Worm (Caenorhabditis elegans) whole organism, L4/young adult: Measurements from ENCODE around the gene B0001.3.
A peak's percentile ranks its signal among the peaks of the same experiment; 100 is the strongest.
"Not testable (repeated sequence)": the region's sequence is repeated elsewhere in the genome, so short reads cannot be mapped to it uniquely, and the experiment has no call there.

Experiments
- W03F9.2 ChIP-seq: fragments of 150-350 bp; optimal IDR thresholded peaks from 2 replicates; lab custom pipeline; 2014; ENCODE audit warnings: missing biosample characterization, missing genetic modification characterization
- dao-5 ChIP-seq: sonication (generic microtip); optimal IDR thresholded peaks from 2 replicates; lab custom pipeline; 2016; ENCODE audit warnings: missing genotype, missing genetic modification characterization, moderate library complexity, missing compliant biosample characterization
- him-1 ChIP-seq: sonication (generic microtip); optimal IDR thresholded peaks from 2 replicates; lab custom pipeline; 2016; ENCODE audit warnings: missing genotype, missing genetic modification reagents, missing genetic modification characterization, missing compliant biosample characterization

B0001.3 gene

ce11 chrIV:12145681-12146080, at the start of gene B0001.3:
Gene B0001.3, minus strand, starts transcription at chrIV:12145735.
- no peak for TF ChIP-seq him-1 (tag; lab: Kevin White, UChicago)
- no peak for TF ChIP-seq W03F9.2 (tag; lab: Kevin White, UChicago)
- no peak for TF ChIP-seq dao-5 (tag; lab: Kevin White, UChicago)

DNA sequence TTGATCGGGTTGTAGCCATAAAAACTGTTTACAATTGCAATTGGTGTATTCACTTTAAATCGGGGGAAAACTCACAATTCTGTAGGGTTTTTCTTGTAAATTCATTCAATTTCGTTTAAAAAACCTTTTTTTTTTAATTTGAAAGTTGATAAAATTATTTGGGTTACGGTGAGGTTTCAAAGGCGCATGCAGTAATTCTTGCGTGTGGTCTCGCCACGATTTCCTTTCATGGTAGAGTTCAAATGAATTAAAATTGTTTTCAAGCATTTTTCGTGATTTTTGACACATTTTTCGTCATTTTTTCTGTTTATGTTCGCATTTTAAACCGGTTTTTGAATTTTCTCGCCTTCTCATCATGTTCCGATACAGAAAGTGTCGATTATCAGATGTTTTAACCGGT, 49.1 kb upstream of the B0001.3 start:
- TF ChIP-seq dao-5 (tag; lab: Kevin White, UChicago) (no peak), W03F9.2 (tag; lab: Kevin White, UChicago) (peak; percentile 12), him-1 (tag; lab: Kevin White, UChicago) (no peak)

DNA sequence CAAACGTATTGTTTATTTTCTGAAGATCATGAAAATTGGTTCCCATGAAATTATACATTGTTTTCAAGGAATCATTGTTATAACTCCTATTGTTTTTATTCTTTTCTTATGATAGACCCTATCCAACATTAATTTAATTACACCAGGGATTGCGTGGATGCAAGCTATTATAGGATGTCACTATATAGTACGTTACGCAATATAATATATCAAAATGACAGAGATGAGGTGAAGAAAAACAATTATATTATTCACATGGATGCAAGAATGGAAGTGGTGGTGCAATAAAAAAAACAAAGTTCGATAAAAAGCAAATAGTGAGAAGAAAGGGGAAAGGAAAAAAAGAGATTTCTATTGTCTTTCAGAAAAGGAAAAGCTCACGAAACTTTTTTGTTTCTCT, 47.8 kb upstream of the B0001.3 start:
- TF ChIP-seq him-1 (tag; lab: Kevin White, UChicago) (no peak), W03F9.2 (tag; lab: Kevin White, UChicago) (no peak), dao-5 (tag; lab: Kevin White, UChicago) (no peak)

- no peak for TF ChIP-seq him-1 (tag; lab: Kevin White, UChicago)
- no peak for TF ChIP-seq W03F9.2 (tag; lab: Kevin White, UChicago)
- no peak for TF ChIP-seq dao-5 (tag; lab: Kevin White, UChicago)
Observed at ce11 chrIV:12192104-12192763, 46.7 kb upstream of the B0001.3 start.

ce11 chrIV:12178235-12178634, 32.7 kb upstream of the B0001.3 start, which contains the start of gene nlr-1:
Gene nlr-1, minus strand, starts transcription at chrIV:12178335.
- TF ChIP-seq dao-5, W03F9.2, him-1 (tag; lab: Kevin White, UChicago): not testable (repeated sequence)

ce11 chrIV:12167944-12168343, 22.4 kb upstream of the B0001.3 start, which contains the start of gene F20B10.3:
Gene F20B10.3, plus strand, starts transcription at chrIV:12168244.
- TF ChIP-seq W03F9.2 (tag; lab: Kevin White, UChicago), result no peak
- TF ChIP-seq him-1 (tag; lab: Kevin White, UChicago), result no peak
- no peak for TF ChIP-seq dao-5 (tag; lab: Kevin White, UChicago)

- TF ChIP-seq W03F9.2 (tag; lab: Kevin White, UChicago) (no peak), him-1 (tag; lab: Kevin White, UChicago) (no peak), dao-5 (tag; lab: Kevin White, UChicago) (no peak)
Observed at ce11 chrIV:12165432-12166078, 20.0 kb upstream of the B0001.3 start.

DNA sequence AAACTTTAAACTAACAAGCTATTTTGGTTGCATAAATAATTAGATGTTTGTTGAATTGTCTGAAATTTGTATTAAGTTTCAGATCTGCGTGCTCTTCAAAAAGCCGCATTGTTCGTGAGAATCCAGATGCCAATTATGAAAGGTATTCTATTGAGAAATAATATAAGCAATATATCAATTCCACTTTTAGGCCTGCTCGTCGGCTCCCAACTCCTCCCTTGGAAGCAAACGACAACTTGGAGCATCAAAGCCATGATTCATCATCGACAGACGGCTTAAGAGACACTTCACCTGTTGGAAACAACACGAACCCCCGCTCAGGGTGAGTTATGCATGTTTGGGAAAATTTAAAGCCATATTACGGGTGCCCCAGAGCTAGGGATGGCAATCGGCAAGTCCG, 17.2 kb upstream of the B0001.3 start:
- no peak for TF ChIP-seq W03F9.2 (tag; lab: Kevin White, UChicago)
- TF ChIP-seq dao-5 (tag; lab: Kevin White, UChicago), result no peak
- TF ChIP-seq him-1 (tag; lab: Kevin White, UChicago), result no peak

ce11 chrIV:12160421-12160820, 14.9 kb upstream of the B0001.3 start:
- TF ChIP-seq him-1 (tag; lab: Kevin White, UChicago), result no peak
- no peak for TF ChIP-seq W03F9.2 (tag; lab: Kevin White, UChicago)
- no peak for TF ChIP-seq dao-5 (tag; lab: Kevin White, UChicago)

DNA sequence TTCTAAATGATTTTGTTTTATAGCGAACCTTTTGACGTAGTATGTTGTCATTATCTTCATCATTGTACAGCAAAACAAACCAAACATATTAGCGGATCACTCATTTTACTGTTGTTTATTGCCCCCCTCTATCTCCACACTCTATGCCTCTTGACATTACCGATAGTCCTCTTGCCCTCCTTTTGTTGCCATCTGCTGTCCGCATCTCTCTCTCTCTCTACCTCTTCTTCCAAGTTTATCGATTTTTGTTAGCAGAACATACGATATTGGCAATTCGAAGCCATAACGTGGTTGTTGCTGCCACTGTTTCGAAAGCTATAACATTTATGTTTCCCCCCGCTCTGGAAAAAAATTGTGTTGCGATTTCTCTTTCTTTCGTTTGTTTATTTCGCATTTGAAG, 12.4 kb upstream of the B0001.3 start:
- no peak for TF ChIP-seq him-1 (tag; lab: Kevin White, UChicago)
- no peak for TF ChIP-seq W03F9.2 (tag; lab: Kevin White, UChicago)
- TF ChIP-seq dao-5 (tag; lab: Kevin White, UChicago), result no peak

ce11 chrIV:12156642-12157233, 11.2 kb upstream of the B0001.3 start, which contains the start of gene eri-12:
Gene eri-12, plus strand, starts transcription at chrIV:12156838.
- TF ChIP-seq him-1 (tag; lab: Kevin White, UChicago) (no peak), W03F9.2 (tag; lab: Kevin White, UChicago) (no peak), dao-5 (tag; lab: Kevin White, UChicago) (no peak)

DNA sequence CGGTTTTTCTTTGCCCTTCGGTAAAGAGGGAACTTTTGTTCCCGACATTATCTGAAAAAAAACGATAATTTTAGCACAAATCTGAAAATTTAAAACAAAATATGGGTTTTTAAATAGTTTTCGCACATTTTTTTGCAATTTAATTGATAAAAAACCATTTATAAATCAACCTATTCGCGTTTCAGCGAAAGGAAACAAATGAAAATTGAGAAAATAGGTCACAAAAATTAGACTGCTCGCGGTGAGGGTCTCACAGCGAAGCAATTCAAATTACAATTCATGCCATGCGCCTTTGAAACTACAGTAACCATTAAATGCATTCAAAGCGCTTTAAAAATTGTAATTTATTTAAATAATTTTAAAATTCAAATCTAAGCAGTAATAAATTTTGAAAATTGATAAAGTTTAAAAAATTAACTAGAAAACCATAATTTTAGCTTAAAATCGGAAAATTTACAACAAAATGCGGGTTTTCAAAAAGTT, 8.7 kb upstream of the B0001.3 start, which contains the start of gene B0001.7:
B0001.7 (minus strand) TSS at position 51 of the 483 bp plus-strand sequence.
- TF ChIP-seq dao-5 (tag; lab: Kevin White, UChicago), result no peak
- no peak for TF ChIP-seq W03F9.2 (tag; lab: Kevin White, UChicago)
- no peak for TF ChIP-seq him-1 (tag; lab: Kevin White, UChicago)

ce11 chrIV:12150877-12151276, 5.3 kb upstream of the B0001.3 start, which contains the start of gene B0001.2:
Gene B0001.2, minus strand, starts transcription at chrIV:12150977.
- TF ChIP-seq dao-5 (tag; lab: Kevin White, UChicago) (no peak), him-1 (tag; lab: Kevin White, UChicago) (no peak), W03F9.2 (tag; lab: Kevin White, UChicago) (no peak)
